Worm (Caenorhabditis elegans): Measurements from ENCODE around the gene sti-1.

ce11 chrV:772210-772609 lies 1.1 kb upstream of the sti-1 start:
- no peak for TF ChIP-seq aly-2 (tag; optimal IDR thresholded peaks at IDR 0.05)
- TF ChIP-seq zag-1 (tag; optimal IDR thresholded peaks at IDR 0.05) = no peak
